Fruit fly (Drosophila melanogaster) whole organism, embryonic: Measurements from ENCODE around the gene mxt.

Experiments used
- Atf3 ChIP-seq: fragments of 200-800 bp; sonication (Bioruptor generic); optimal IDR thresholded peaks from 3 replicates; lab custom pipeline; 2016; ENCODE audit warnings: missing biosample characterization, missing genetic modification characterization
- Atf6 ChIP-seq: fragments of 200-800 bp; sonication (Bioruptor generic); IDR thresholded peaks from 2 replicates; pipeline ENCODE4 v1.3.6; 2022; ENCODE audit warnings: missing biosample characterization, missing genetic modification characterization
- BtbVII ChIP-seq: fragments of 200-800 bp; sonication (Bioruptor generic); optimal IDR thresholded peaks from 3 replicates; lab custom pipeline; 2017; ENCODE audit warnings: missing biosample characterization, mild to moderate bottlenecking, missing genetic modification characterization
- CG10147 ChIP-seq: fragments of 200-800 bp; sonication (Bioruptor generic); optimal IDR thresholded peaks from 2 replicates; lab custom pipeline; 2019; ENCODE audit warnings: missing biosample characterization, mild to moderate bottlenecking, missing genetic modification characterization, moderate library complexity
- CG12236 ChIP-seq: fragments of 200-800 bp; sonication (Bioruptor generic); optimal IDR thresholded peaks from 2 replicates; lab custom pipeline; 2016; ENCODE audit warnings: missing biosample characterization, missing genetic modification characterization
- CG1233 ChIP-seq: fragments of 200-800 bp; sonication (Bioruptor generic); optimal IDR thresholded peaks from 4 replicates; lab custom pipeline; 2018; ENCODE audit warnings: missing biosample characterization, mild to moderate bottlenecking, missing genetic modification characterization
- CG18262 ChIP-seq: fragments of 200-800 bp; optimal IDR thresholded peaks from 3 replicates; lab custom pipeline; 2019; ENCODE audit warnings: missing biosample characterization, mild to moderate bottlenecking, missing genetic modification characterization, moderate library complexity
- CG2116 ChIP-seq: fragments of 200-800 bp; sonication (Bioruptor generic); optimal IDR thresholded peaks from 3 replicates; lab custom pipeline; 2018; ENCODE audit warnings: missing biosample characterization, mild to moderate bottlenecking, missing genetic modification characterization
- CG2202 ChIP-seq: fragments of 200-800 bp; sonication (Bioruptor generic); optimal IDR thresholded peaks from 2 replicates; lab custom pipeline; 2018; ENCODE audit warnings: missing biosample characterization, mild to moderate bottlenecking, missing genetic modification characterization
- CG34376 ChIP-seq: fragments of 200-800 bp; sonication (Bioruptor generic); optimal IDR thresholded peaks from 2 replicates; lab custom pipeline; 2018; ENCODE audit warnings: missing biosample characterization, mild to moderate bottlenecking, missing genetic modification characterization
- CG4360 ChIP-seq: fragments of 200-800 bp; sonication (Bioruptor generic); IDR thresholded peaks from 2 replicates; pipeline ENCODE4 v1.3.6; 2022; ENCODE audit warnings: missing biosample characterization, missing genetic modification characterization
- CG4617 ChIP-seq: fragments of 200-800 bp; sonication (Bioruptor generic); optimal IDR thresholded peaks from 3 replicates; lab custom pipeline; 2016; ENCODE audit warnings: missing biosample characterization, missing genetic modification characterization, borderline replicate concordance
- CG4820 ChIP-seq: fragments of 200-800 bp; sonication (Bioruptor generic); optimal IDR thresholded peaks from 3 replicates; lab custom pipeline; 2016; ENCODE audit warnings: missing biosample characterization, missing genetic modification characterization
- CG6654 ChIP-seq: fragments of 200-800 bp; sonication (Bioruptor generic); optimal IDR thresholded peaks from 2 replicates; lab custom pipeline; 2017; ENCODE audit warnings: missing biosample characterization, mild to moderate bottlenecking, missing genetic modification characterization
- CG7357 ChIP-seq: fragments of 200-800 bp; sonication (Bioruptor generic); IDR thresholded peaks from 3 replicates; pipeline ENCODE4 v1.3.6; 2022; ENCODE audit warnings: missing biosample characterization, missing genetic modification characterization
- CG7556 ChIP-seq: fragments of 200-800 bp; sonication (Bioruptor generic); optimal IDR thresholded peaks from 2 replicates; lab custom pipeline; 2017; ENCODE audit warnings: missing biosample characterization, mild to moderate bottlenecking, missing genetic modification characterization
- CTCF ChIP-seq: fragments of 200-800 bp; sonication (Bioruptor generic); optimal IDR thresholded peaks from 2 replicates; lab custom pipeline; 2017; ENCODE audit warnings: missing biosample characterization, mild to moderate bottlenecking, missing genetic modification characterization, moderate library complexity
- D ChIP-seq, 2 experiments: fragments of 200-800 bp in 1 of 2; fragments of >200 bp in 1 of 2; sonication (Bioruptor generic) in 1 of 2; optimal IDR thresholded peaks; 2 replicates in 1 of 2; 3 replicates in 1 of 2; lab custom pipeline; 2017; ENCODE audit warnings: mild to moderate bottlenecking in 1 of 2, missing biosample characterization in 1 of 2, missing genetic modification characterization in 1 of 2, missing genetic modification reagents in 1 of 2
- D19A ChIP-seq: fragments of 200-800 bp; optimal IDR thresholded peaks from 3 replicates; lab custom pipeline; 2019; ENCODE audit warnings: missing biosample characterization, mild to moderate bottlenecking, missing genetic modification characterization, moderate library complexity
- Dad ChIP-seq: fragments of 200-800 bp; sonication (Bioruptor generic); optimal IDR thresholded peaks from 3 replicates; lab custom pipeline; 2016; ENCODE audit warnings: missing biosample characterization, missing genetic modification characterization
- Gsc ChIP-seq: fragments of 200-800 bp; sonication (Bioruptor generic); IDR thresholded peaks from 2 replicates; pipeline ENCODE4 v1.3.6; 2022; ENCODE audit warnings: missing biosample characterization, missing genetic modification characterization
- HLH54F ChIP-seq: fragments of 200-800 bp; sonication (Bioruptor generic); optimal IDR thresholded peaks from 3 replicates; lab custom pipeline; 2016; ENCODE audit warnings: missing biosample characterization, missing genetic modification characterization
- HLHmδ ChIP-seq: fragments of 200-800 bp; sonication (Bioruptor generic); optimal IDR thresholded peaks from 2 replicates; lab custom pipeline; 2018; ENCODE audit warnings: missing biosample characterization, mild to moderate bottlenecking, missing genetic modification characterization, moderate library complexity
- Lhr ChIP-seq: fragments of 200-800 bp; sonication (Bioruptor generic); optimal IDR thresholded peaks from 3 replicates; lab custom pipeline; 2017; ENCODE audit warnings: mild to moderate bottlenecking, missing biosample characterization, missing genetic modification reagents, missing genetic modification characterization
- Max ChIP-seq: fragments of 200-800 bp; sonication (Bioruptor generic); optimal IDR thresholded peaks from 2 replicates; lab custom pipeline; 2016; ENCODE audit warnings: missing biosample characterization, mild to moderate bottlenecking, missing genetic modification characterization
- Meics ChIP-seq: fragments of 200-800 bp; sonication (Bioruptor generic); optimal IDR thresholded peaks from 2 replicates; lab custom pipeline; 2017; ENCODE audit warnings: missing biosample characterization, mild to moderate bottlenecking, missing genetic modification characterization
- NC2β ChIP-seq: fragments of 200-800 bp; sonication (Bioruptor generic); optimal IDR thresholded peaks from 2 replicates; lab custom pipeline; 2016; ENCODE audit warnings: missing biosample characterization, missing genetic modification characterization
- Oli ChIP-seq: fragments of 200-800 bp; sonication (Bioruptor generic); optimal IDR thresholded peaks from 2 replicates; lab custom pipeline; 2018; ENCODE audit warnings: missing biosample characterization, mild to moderate bottlenecking, missing genetic modification characterization, moderate library complexity
- Sox102F ChIP-seq: fragments of 200-800 bp; sonication (Bioruptor generic); optimal IDR thresholded peaks from 2 replicates; lab custom pipeline; 2018; ENCODE audit warnings: missing biosample characterization, mild to moderate bottlenecking, missing genetic modification characterization, moderate library complexity
- Xrp1 ChIP-seq: fragments of 200-800 bp; sonication (Bioruptor generic); IDR thresholded peaks from 2 replicates; pipeline ENCODE4 v1.3.6; 2022; ENCODE audit warnings: missing biosample characterization, missing genetic modification characterization
- bab2 ChIP-seq: fragments of 200-800 bp; sonication (Bioruptor generic); optimal IDR thresholded peaks from 2 replicates; lab custom pipeline; 2016; ENCODE audit warnings: missing biosample characterization, missing genetic modification characterization
- cas ChIP-seq: fragments of 200-800 bp; sonication (Bioruptor generic); IDR thresholded peaks from 2 replicates; pipeline ENCODE4 v1.3.6; 2022; ENCODE audit warnings: missing biosample characterization, missing genetic modification characterization
- danr ChIP-seq: fragments of 200-800 bp; sonication (Bioruptor generic); IDR thresholded peaks from 2 replicates; pipeline ENCODE4 v1.3.6; 2022; ENCODE audit warnings: missing biosample characterization, missing genetic modification characterization
- dpn ChIP-seq, 2 experiments: fragments of 200-800 bp; sonication (Bioruptor generic); optimal IDR thresholded peaks; 3 replicates each; lab custom pipeline; 2016; ENCODE audit warnings: missing biosample characterization in 2 of 2, missing genetic modification characterization in 2 of 2
- her ChIP-seq: fragments of 200-800 bp; sonication (Bioruptor generic); optimal IDR thresholded peaks from 2 replicates; lab custom pipeline; 2016; ENCODE audit warnings: missing biosample characterization, missing genetic modification characterization
- hkb ChIP-seq, 2 experiments: fragments of 200-800 bp in 1 of 2; fragments of >200 bp in 1 of 2; sonication (Bioruptor generic) in 1 of 2; IDR thresholded peaks in 1 of 2; optimal IDR thresholded peaks in 1 of 2; 2 replicates each; pipeline versions ENCODE4 v1.3.6 to Lab custom; 2017 to 2022; ENCODE audit warnings: missing biosample characterization in 1 of 2, missing genetic modification characterization in 1 of 2
- jing ChIP-seq: fragments of 200-800 bp; sonication (Bioruptor generic); optimal IDR thresholded peaks from 2 replicates; lab custom pipeline; 2018; ENCODE audit warnings: missing biosample characterization, mild to moderate bottlenecking, missing genetic modification characterization
- ken ChIP-seq: fragments of 200-800 bp; sonication (Bioruptor generic); IDR thresholded peaks from 3 replicates; pipeline ENCODE4 v1.3.6; 2022; ENCODE audit warnings: missing biosample characterization, missing genetic modification characterization
- kni ChIP-seq: fragments of 200-800 bp; sonication (Bioruptor generic); optimal IDR thresholded peaks from 3 replicates; lab custom pipeline; 2017; ENCODE audit warnings: mild to moderate bottlenecking, missing biosample characterization, missing genetic modification reagents, missing genetic modification characterization
- odd ChIP-seq: fragments of 200-800 bp; sonication (Bioruptor generic); optimal IDR thresholded peaks from 2 replicates; lab custom pipeline; 2017; ENCODE audit warnings: missing biosample characterization, mild to moderate bottlenecking, missing genetic modification characterization
- sens ChIP-seq: fragments of 200-800 bp; sonication (Bioruptor generic); peaks from one replicate; lab custom pipeline; 2016; ENCODE audit warnings: missing biosample characterization, missing genetic modification characterization
- slbo ChIP-seq: fragments of 200-800 bp; sonication (Bioruptor generic); IDR thresholded peaks from 2 replicates; pipeline ENCODE4 v1.3.6; 2022; ENCODE audit warnings: missing biosample characterization, missing genetic modification characterization
- slou ChIP-seq: fragments of 200-800 bp; sonication (Bioruptor generic); optimal IDR thresholded peaks from 3 replicates; lab custom pipeline; 2016; ENCODE audit warnings: missing biosample characterization, missing genetic modification characterization
- slp2 ChIP-seq: fragments of 200-800 bp; sonication (Bioruptor generic); optimal IDR thresholded peaks from 2 replicates; lab custom pipeline; 2016; ENCODE audit warnings: missing biosample characterization, missing genetic modification characterization
- sna ChIP-seq: fragments of 200-800 bp; sonication (Bioruptor generic); IDR thresholded peaks from 2 replicates; pipeline ENCODE4 v1.3.6; 2022; ENCODE audit warnings: missing biosample characterization, missing genetic modification characterization; ENCODE audit not compliant: partially characterized antibody
- tap ChIP-seq: fragments of 200-800 bp; optimal IDR thresholded peaks from 3 replicates; lab custom pipeline; 2019; ENCODE audit warnings: missing biosample characterization, mild to moderate bottlenecking, missing genetic modification characterization, moderate library complexity
- trh ChIP-seq: fragments of 200-800 bp; sonication (Bioruptor generic); optimal IDR thresholded peaks from 2 replicates; lab custom pipeline; 2016; ENCODE audit warnings: missing biosample characterization, missing genetic modification characterization
- twi ChIP-seq: fragments of 200-800 bp; optimal IDR thresholded peaks from 2 replicates; lab custom pipeline; 2019; ENCODE audit warnings: missing biosample characterization, mild to moderate bottlenecking, missing genetic modification characterization, moderate library complexity
- vnd ChIP-seq: fragments of 200-800 bp; sonication (Bioruptor generic); IDR thresholded peaks from 3 replicates; pipeline ENCODE4 v1.3.6; 2022; ENCODE audit warnings: missing biosample characterization, missing genetic modification characterization; ENCODE audit not compliant: partially characterized antibody

The mxt gene

dm6 chr2L:4810697-4811490 is 36.2 kb downstream of the mxt start (continued):
- peak; percentile 17 for TF ChIP-seq trh
- no peak for TF ChIP-seq danr (GFP tag; lab: Robert Waterston, UW)
- peak; percentile 59 for TF ChIP-seq Sox102F (GFP tag; lab: Kevin White, UChicago)
- TF ChIP-seq HLH54F (GFP tag; lab: Kevin White, UChicago) = peak; percentile 56
- TF ChIP-seq CTCF (GFP tag; lab: Kevin White, UChicago) = no peak
- peak; percentile 83 for TF ChIP-seq Oli (tag; lab: Kevin White, UChicago)
- no peak for TF ChIP-seq HLHmδ
- TF ChIP-seq vnd (GFP tag; lab: Robert Waterston, UW) = no peak
- TF ChIP-seq ken (GFP tag; lab: Robert Waterston, UW) = peak; percentile 42; the same call in 1 of the 3 replicates
- no peak for TF ChIP-seq Lhr
- TF ChIP-seq CG1233 (GFP tag; lab: Kevin White, UChicago) = peak; percentile 67
- TF ChIP-seq NC2β = no peak
- no peak for TF ChIP-seq jing (GFP tag; lab: Kevin White, UChicago)
- peak; percentile 73 for TF ChIP-seq odd (GFP tag; lab: Kevin White, UChicago)
- TF ChIP-seq Atf6 = 0 out of 2 replicates have a peak, but pooled peaks have one; percentile 42
- TF ChIP-seq her (GFP tag; lab: Kevin White, UChicago) = no peak
- TF ChIP-seq Atf3 (GFP tag; lab: Kevin White, UChicago) = peak; percentile 13
- TF ChIP-seq bab2 (GFP tag; lab: Kevin White, UChicago) = peak; percentile 45
- TF ChIP-seq twi = peak; percentile 46
- TF ChIP-seq D (optimal IDR thresholded peaks at IDR 0.05; lab: Kevin White, UChicago) = no peak
- TF ChIP-seq D (GFP tag; optimal IDR thresholded peaks at IDR 0.05; lab: Kevin White, UChicago) = peak; percentile 59
- TF ChIP-seq slp2 = no peak
- no peak for TF ChIP-seq CG4360 (GFP tag; lab: Robert Waterston, UW)
- TF ChIP-seq Meics (GFP tag; lab: Kevin White, UChicago) = peak; percentile 74
- peak; percentile 89 for TF ChIP-seq kni (GFP tag; lab: Kevin White, UChicago)
- no peak for TF ChIP-seq CG12236
- TF ChIP-seq CG2116 (GFP tag; lab: Kevin White, UChicago) = peak; percentile 37
- peak; percentile 92 for TF ChIP-seq sens (GFP tag; lab: Kevin White, UChicago)
- peak; percentile 57 for TF ChIP-seq slou (GFP tag; lab: Kevin White, UChicago)
- TF ChIP-seq CG10147 = peak; percentile 36
- no peak for TF ChIP-seq CG34376 (GFP tag; lab: Kevin White, UChicago)
- TF ChIP-seq CG2202 (tag; lab: Kevin White, UChicago) = peak; percentile 32
- TF ChIP-seq CG4617 (GFP tag; lab: Kevin White, UChicago) = no peak
- TF ChIP-seq Xrp1 (GFP tag; lab: Robert Waterston, UW) = peak; percentile 30; the same call in 1 of the 2 replicates
- peak; percentile 100 for TF ChIP-seq D19A
- peak; percentile 69 for TF ChIP-seq BtbVII
- TF ChIP-seq hkb (optimal IDR thresholded peaks at IDR 0.05; lab: Kevin White, UChicago) = no peak
- TF ChIP-seq hkb (GFP tag; IDR thresholded peaks at IDR 0.05; lab: Robert Waterston, UW) = peak; percentile 46
- TF ChIP-seq Dad = peak; percentile 9
- peak; percentile 15 for TF ChIP-seq CG6654
- peak; percentile 42 to 54 for TF ChIP-seq dpn (GFP tag; optimal IDR thresholded peaks at IDR 0.05; lab: Kevin White, UChicago)
- TF ChIP-seq tap (tag; lab: Kevin White, UChicago) = peak; percentile 36
- peak; percentile 81 for TF ChIP-seq CG18262 (tag; lab: Kevin White, UChicago)
- TF ChIP-seq cas (GFP tag; lab: Robert Waterston, UW) = no peak
- no peak for TF ChIP-seq sna (GFP tag; lab: Robert Waterston, UW)
- TF ChIP-seq CG7357 (GFP tag; lab: Robert Waterston, UW) = peak; percentile 42; the same call in 1 of the 3 replicates
- no peak for TF ChIP-seq Gsc (GFP tag; lab: Robert Waterston, UW)
- TF ChIP-seq slbo (GFP tag; lab: Robert Waterston, UW) = peak; percentile 71
- TF ChIP-seq Max = peak; percentile 76
- TF ChIP-seq CG4820 (GFP tag; lab: Kevin White, UChicago) = peak; percentile 51
- TF ChIP-seq CG7556 = peak; percentile 92
